Fruit fly (Drosophila melanogaster) whole organism, wandering third instar larva: Measurements from ENCODE around the gene Zip88E.
A peak's percentile ranks its signal among the peaks of the same experiment; 100 is the strongest.

Experiments
- Abd-B ChIP-seq: fragments of >200 bp; optimal IDR thresholded peaks from 2 replicates; lab custom pipeline; 2017; ENCODE audit warnings: missing biosample characterization, missing genetic modification characterization
- CG32264 ChIP-seq: fragments of 200-800 bp; sonication (Bioruptor generic); optimal IDR thresholded peaks from 2 replicates; lab custom pipeline; 2016; ENCODE audit warnings: missing biosample characterization, missing genetic modification characterization
- CG9705 ChIP-seq: fragments of 200-800 bp; sonication (Bioruptor generic); optimal IDR thresholded peaks from 2 replicates; lab custom pipeline; 2018; ENCODE audit warnings: missing biosample characterization, mild to moderate bottlenecking, missing genetic modification characterization
- CrebA ChIP-seq: fragments of 200-800 bp; sonication (Bioruptor generic); optimal IDR thresholded peaks from 2 replicates; lab custom pipeline; 2016; ENCODE audit warnings: missing biosample characterization, mild to moderate bottlenecking, missing genetic modification characterization, borderline replicate concordance
- Dfd ChIP-seq: fragments of >200 bp; optimal IDR thresholded peaks from 2 replicates; lab custom pipeline; 2017; ENCODE audit warnings: missing biosample characterization, missing genetic modification characterization
- Dif ChIP-seq: fragments of 200-275, 200-300 bp; sonication (Bioruptor generic); optimal IDR thresholded peaks from 2 replicates; lab custom pipeline; 2018; ENCODE audit warnings: missing biosample characterization, missing genetic modification characterization; ENCODE audit not compliant: partially characterized antibody
- GATAd ChIP-seq: sonication (Bioruptor generic); optimal IDR thresholded peaks from 2 replicates; lab custom pipeline; 2016; ENCODE audit warnings: missing biosample characterization, missing genetic modification characterization
- HLH106 ChIP-seq: fragments of 200-800 bp; optimal IDR thresholded peaks from 3 replicates; lab custom pipeline; 2019; ENCODE audit warnings: missing biosample characterization, mild to moderate bottlenecking, missing genetic modification characterization, moderate library complexity
- Hnf4 ChIP-seq: fragments of 200-800 bp; sonication (Bioruptor generic); optimal IDR thresholded peaks from 2 replicates; lab custom pipeline; 2016; ENCODE audit warnings: missing biosample characterization, mild to moderate bottlenecking, missing genetic modification characterization
- Hr78 ChIP-seq: fragments of >200 bp; optimal IDR thresholded peaks from 2 replicates; lab custom pipeline; 2017; ENCODE audit warnings: missing biosample characterization, missing genetic modification characterization
- Hr83 ChIP-seq: fragments of 200-300 bp; sonication (Bioruptor generic); optimal IDR thresholded peaks from 2 replicates; lab custom pipeline; 2016; ENCODE audit warnings: missing biosample characterization, mild to moderate bottlenecking, missing genetic modification characterization, moderate library complexity; ENCODE audit not compliant: poor library complexity, severe bottlenecking
- Jra ChIP-seq: sonication (Bioruptor generic); optimal IDR thresholded peaks from 2 replicates; lab custom pipeline; 2016; ENCODE audit warnings: missing biosample characterization, missing genetic modification characterization
- Mio ChIP-seq: sonication (Bioruptor generic); optimal IDR thresholded peaks from 2 replicates; lab custom pipeline; 2016; ENCODE audit warnings: missing biosample characterization, missing genetic modification characterization
- Myc ChIP-seq: fragments of >200 bp; optimal IDR thresholded peaks from 2 replicates; lab custom pipeline; 2017
- N ChIP-seq: fragments of >200 bp; optimal IDR thresholded peaks from 2 replicates; lab custom pipeline; 2018; ENCODE audit warnings: missing biosample characterization, missing external identifiers, missing genetic modification characterization
- OdsH ChIP-seq: fragments of 200-800 bp; sonication (Bioruptor generic); optimal IDR thresholded peaks from 2 replicates; lab custom pipeline; 2016; ENCODE audit warnings: missing biosample characterization, mild to moderate bottlenecking, missing genetic modification characterization
- Rel ChIP-seq, 2 experiments: fragments of 200-800 bp; sonication (Bioruptor generic) in 1 of 2; optimal IDR thresholded peaks; 2 replicates in 1 of 2; 3 replicates in 1 of 2; lab custom pipeline; 2016 to 2019; ENCODE audit warnings: mild to moderate bottlenecking in 2 of 2, missing biosample characterization in 2 of 2, missing genetic modification characterization in 2 of 2, moderate library complexity in 1 of 2
- Sp1 ChIP-seq: fragments of 200-800 bp; sonication (Bioruptor generic); optimal IDR thresholded peaks from 3 replicates; lab custom pipeline; 2019; ENCODE audit warnings: missing biosample characterization, mild to moderate bottlenecking, missing genetic modification characterization, moderate library complexity
- Vsx2 ChIP-seq: fragments of 200-300, 225-300 bp; sonication (Bioruptor generic); optimal IDR thresholded peaks from 2 replicates; lab custom pipeline; 2018; ENCODE audit warnings: missing biosample characterization, missing genetic modification characterization; ENCODE audit not compliant: partially characterized antibody
- brk ChIP-seq: fragments of 200-800 bp; sonication (Bioruptor generic); optimal IDR thresholded peaks from 2 replicates; lab custom pipeline; 2016; ENCODE audit warnings: missing biosample characterization, mild to moderate bottlenecking, missing genetic modification characterization
- dmrt93B ChIP-seq: fragments of 200-800 bp; sonication (Bioruptor generic); optimal IDR thresholded peaks from 2 replicates; lab custom pipeline; 2018; ENCODE audit warnings: missing biosample characterization, mild to moderate bottlenecking, missing genetic modification characterization
- dsf ChIP-seq: sonication (Bioruptor generic); optimal IDR thresholded peaks from 2 replicates; lab custom pipeline; 2016; ENCODE audit warnings: missing biosample characterization, missing genetic modification characterization, borderline replicate concordance
- ey ChIP-seq: fragments of 200-800 bp; sonication (Bioruptor generic); optimal IDR thresholded peaks from 2 replicates; lab custom pipeline; 2016; ENCODE audit warnings: missing biosample characterization, missing genetic modification characterization
- foxo ChIP-seq, 2 experiments: fragments of 200-800 bp; sonication (Bioruptor generic); optimal IDR thresholded peaks; 2 replicates in 1 of 2; 3 replicates in 1 of 2; lab custom pipeline; 2016 to 2017; ENCODE audit warnings: missing biosample characterization in 2 of 2, missing genetic modification characterization in 2 of 2
- fru ChIP-seq: fragments of 200-800 bp; sonication (Bioruptor generic); optimal IDR thresholded peaks from 3 replicates; lab custom pipeline; 2016; ENCODE audit warnings: missing biosample characterization, mild to moderate bottlenecking, missing genetic modification characterization
- h ChIP-seq: fragments of 200-800 bp; sonication (Bioruptor generic); optimal IDR thresholded peaks from 3 replicates; lab custom pipeline; 2016; ENCODE audit warnings: missing biosample characterization, mild to moderate bottlenecking, missing genetic modification characterization
- jim ChIP-seq: fragments of 175-275, 200-325 bp; sonication (Bioruptor generic); optimal IDR thresholded peaks from 2 replicates; lab custom pipeline; 2016; ENCODE audit warnings: missing biosample characterization, mild to moderate bottlenecking, missing genetic modification characterization
- lola ChIP-seq: fragments of >200 bp; optimal IDR thresholded peaks from 2 replicates; lab custom pipeline; 2017; ENCODE audit warnings: missing biosample characterization, missing genetic modification characterization
- pan ChIP-seq: fragments of >200 bp; optimal IDR thresholded peaks from 2 replicates; lab custom pipeline; 2017
- psq ChIP-seq: fragments of 200-800 bp; sonication (Bioruptor generic); optimal IDR thresholded peaks from 3 replicates; lab custom pipeline; 2017; ENCODE audit warnings: missing biosample characterization, mild to moderate bottlenecking, missing genetic modification characterization, moderate library complexity
- rgr ChIP-seq: fragments of 200-800 bp; sonication (Bioruptor generic); optimal IDR thresholded peaks from 3 replicates; lab custom pipeline; 2016; ENCODE audit warnings: missing biosample characterization, mild to moderate bottlenecking, missing genetic modification characterization
- sage ChIP-seq: fragments of 200-800 bp; sonication (Bioruptor generic); optimal IDR thresholded peaks from 2 replicates; lab custom pipeline; 2016; ENCODE audit warnings: missing biosample characterization, mild to moderate bottlenecking, missing genetic modification characterization
- sv ChIP-seq: fragments of 200-800 bp; sonication (Bioruptor generic); optimal IDR thresholded peaks from 3 replicates; lab custom pipeline; 2016; ENCODE audit warnings: missing biosample characterization, missing genetic modification characterization
- tai ChIP-seq: sonication (Bioruptor generic); optimal IDR thresholded peaks from 2 replicates; lab custom pipeline; 2016; ENCODE audit warnings: missing biosample characterization, missing genetic modification characterization
- usp ChIP-seq: fragments of >200 bp; optimal IDR thresholded peaks from 2 replicates; lab custom pipeline; 2017; ENCODE audit warnings: missing biosample characterization, missing genetic modification characterization
- woc ChIP-seq: sonication (Bioruptor generic); optimal IDR thresholded peaks from 2 replicates; lab custom pipeline; 2016; ENCODE audit warnings: missing biosample characterization, mild to moderate bottlenecking, missing genetic modification characterization

The Zip88E gene

DNA sequence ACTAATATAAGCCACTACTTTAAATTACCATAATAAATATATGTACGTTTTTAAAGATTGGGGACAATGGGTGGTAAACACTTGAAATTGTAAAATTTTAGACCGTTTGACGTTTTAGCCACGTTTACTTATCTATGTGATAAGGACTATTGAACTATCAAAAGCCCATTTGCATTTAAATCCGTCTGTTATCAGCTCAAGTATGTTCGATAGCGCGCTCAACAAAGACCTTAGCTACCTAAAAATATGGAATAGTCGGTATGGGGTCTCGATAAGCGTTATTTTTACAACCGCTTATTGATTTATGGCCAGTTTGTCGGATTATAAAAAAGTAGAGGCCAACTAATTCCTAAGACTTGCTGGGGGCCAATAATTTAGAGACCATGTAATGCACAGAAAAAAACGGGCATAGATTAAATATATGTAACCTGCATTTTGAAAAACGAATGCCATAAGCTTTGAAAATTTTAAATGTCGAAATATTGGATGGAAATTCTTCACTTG lies 36.8 kb upstream of the Zip88E start:
- TF ChIP-seq Myc (lab: Kevin White, UChicago), result no peak
- TF ChIP-seq woc (GFP tag; lab: Kevin White, UChicago), result no peak
- no peak for TF ChIP-seq Rel (GFP tag; optimal IDR thresholded peaks at IDR 0.05; lab: Kevin White, UChicago)
- no peak for TF ChIP-seq Rel (tag; optimal IDR thresholded peaks at IDR 0.05; lab: Kevin White, UChicago)
- no peak for TF ChIP-seq psq (GFP tag; lab: Kevin White, UChicago)
- TF ChIP-seq dsf (GFP tag; lab: Kevin White, UChicago), result no peak
- no peak for TF ChIP-seq ey (GFP tag; lab: Kevin White, UChicago)
- TF ChIP-seq dmrt93B, result no peak
- TF ChIP-seq, all 38 proteins: peak for 0

DNA sequence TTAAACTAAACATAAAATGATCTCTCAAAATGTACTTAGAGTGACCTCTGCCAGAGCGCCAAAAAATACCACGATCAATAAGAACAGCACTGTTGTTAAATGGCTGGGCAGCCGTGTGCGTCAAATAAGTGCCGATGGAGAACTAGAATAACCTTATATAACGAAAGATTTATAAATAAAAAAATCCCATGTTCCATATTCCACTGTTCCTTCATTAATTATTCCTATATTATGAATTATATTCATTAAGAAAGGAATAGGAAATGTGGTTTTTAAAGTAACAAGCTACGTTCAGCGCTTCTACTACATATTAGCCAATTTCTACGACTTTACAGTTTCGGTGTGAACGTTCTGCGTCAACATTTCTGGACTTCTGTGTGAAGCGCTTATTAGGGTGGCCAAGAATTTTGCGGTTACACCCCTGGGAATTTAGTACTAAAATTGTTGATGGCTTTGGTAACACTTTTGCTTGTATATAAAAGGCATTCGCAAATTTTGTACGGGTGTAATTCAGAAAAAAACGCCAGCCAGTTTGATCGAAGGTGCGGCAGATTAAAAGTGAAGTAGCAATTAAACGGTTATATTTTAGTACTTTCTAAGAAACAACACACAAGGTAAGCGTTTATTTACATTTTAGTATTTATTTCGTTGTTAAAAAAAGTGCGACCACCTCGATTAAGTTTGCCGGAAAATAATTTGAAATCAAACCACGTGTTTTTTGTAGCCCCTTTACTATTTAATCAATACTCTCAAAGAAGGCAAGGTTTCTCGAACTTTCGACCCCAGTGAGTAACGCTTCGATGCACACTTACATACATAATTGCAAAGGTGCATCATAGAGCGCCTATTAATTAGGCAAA lies 26.0 kb upstream of the Zip88E start, which contains the start of the genes tefu and Hsc70-4:
Gene tefu (minus strand): TSS at position 51 of the 860 bp plus-strand sequence.
Gene Hsc70-4 (plus strand): TSS at position 502 of the 860 bp plus-strand sequence.
- TF ChIP-seq ey (GFP tag; lab: Kevin White, UChicago) (peak; percentile 60), OdsH (GFP tag; lab: Kevin White, UChicago) (peak; percentile 32), HLH106 (peak; percentile 79), h (GFP tag; lab: Kevin White, UChicago) (peak; percentile 54), GATAd (GFP tag; lab: Kevin White, UChicago) (no peak), Hr78 (GFP tag; lab: Kevin White, UChicago) (peak; percentile 46), rgr (GFP tag; lab: Kevin White, UChicago) (no peak), fru (GFP tag; lab: Kevin White, UChicago) (no peak), woc (GFP tag; lab: Kevin White, UChicago) (peak; percentile 72), tai (GFP tag; lab: Kevin White, UChicago) (no peak), Vsx2 (GFP tag; lab: Kevin White, UChicago) (peak; percentile 64), jim (GFP tag; lab: Kevin White, UChicago) (peak; percentile 24), CG32264 (GFP tag; lab: Kevin White, UChicago) (no peak), Sp1 (GFP tag; lab: Kevin White, UChicago) (peak; percentile 46), CrebA (GFP tag; lab: Kevin White, UChicago) (no peak), sv (GFP tag; lab: Kevin White, UChicago) (peak; percentile 64), brk (GFP tag; lab: Kevin White, UChicago) (no peak), Abd-B (GFP tag; lab: Kevin White, UChicago) (no peak), dmrt93B (peak; percentile 68), pan (lab: Kevin White, UChicago) (no peak), sage (GFP tag; lab: Kevin White, UChicago) (no peak), N (peak; percentile 92), psq (GFP tag; lab: Kevin White, UChicago) (no peak), lola (GFP tag; lab: Kevin White, UChicago) (no peak), Hnf4 (peak; percentile 64), Hr83 (GFP tag; lab: Kevin White, UChicago) (peak; percentile 5), Rel (GFP tag; optimal IDR thresholded peaks at IDR 0.05; lab: Kevin White, UChicago) (no peak), Rel (tag; optimal IDR thresholded peaks at IDR 0.05; lab: Kevin White, UChicago) (peak; percentile 4), Jra (GFP tag; lab: Kevin White, UChicago) (no peak), foxo (GFP tag; optimal IDR thresholded peaks at IDR 0.05; lab: Kevin White, UChicago) (peak in 1 of 2 experiments; percentile 9), Dfd (GFP tag; lab: Kevin White, UChicago) (no peak), usp (GFP tag; lab: Kevin White, UChicago) (no peak), Dif (peak; percentile 68), Mio (GFP tag; lab: Kevin White, UChicago) (no peak), CG9705 (GFP tag; lab: Kevin White, UChicago) (peak; percentile 54)
